Worm (Caenorhabditis elegans): Measurements from ENCODE around the gene crn-4.

- TF ChIP-seq fos-1 (tag; optimal IDR thresholded peaks at IDR 0.05) (no peak), zag-1 (tag; optimal IDR thresholded peaks at IDR 0.05) (no peak), elt-3 (tag; optimal IDR thresholded peaks at IDR 0.05) (no peak), unc-62 (GFP tag; optimal IDR thresholded peaks at IDR 0.05) (no peak), nhr-237 (tag; optimal IDR thresholded peaks at IDR 0.05) (no peak), egl-5 (tag; optimal IDR thresholded peaks at IDR 0.05) (no peak), ama-1 (optimal IDR thresholded peaks at IDR 0.05) (no peak), lin-15B (tag; optimal IDR thresholded peaks at IDR 0.05) (no peak), snpc-4 (tag; optimal IDR thresholded peaks at IDR 0.05) (no peak), jun-1 (tag; optimal IDR thresholded peaks at IDR 0.05) (no peak), nhr-76 (tag; optimal IDR thresholded peaks at IDR 0.05) (no peak), ztf-4 (tag; optimal IDR thresholded peaks at IDR 0.05) (no peak), skn-1 (tag; optimal IDR thresholded peaks at IDR 0.05) (no peak), elt-1 (tag; optimal IDR thresholded peaks at IDR 0.05) (no peak)
Observed at ce11 chrX:2261003-2261402, 3.1 kb upstream of the crn-4 start, which contains the start of gene AH9.3.
